Worm (Caenorhabditis elegans) whole organism, L1 larva: ENCODE results near the gene Y39A1A.20.
A peak's percentile ranks its signal among the peaks of the same experiment; 100 is the strongest.

ENCODE experiments used
- C16A3.4 ChIP-seq: fragments of 150-350 bp; optimal IDR thresholded peaks from 2 replicates; lab custom pipeline; 2014; ENCODE audit warnings: missing biosample characterization, missing genetic modification characterization
- alr-1 ChIP-seq: fragments of 200-800 bp; sonication (Bioruptor generic); optimal IDR thresholded peaks from 2 replicates; lab custom pipeline; 2018; ENCODE audit warnings: borderline replicate concordance, mild to moderate bottlenecking, missing genetic modification characterization, missing compliant biosample characterization
- ama-1 ChIP-seq: fragments of 150-350 bp; optimal IDR thresholded peaks from 2 replicates; lab custom pipeline; 2014
- blmp-1 ChIP-seq: fragments of 150-350 bp; optimal IDR thresholded peaks from 2 replicates; lab custom pipeline; 2014; ENCODE audit warnings: missing biosample characterization, missing genetic modification characterization
- ceh-82 ChIP-seq, 3 experiments: fragments of 150-350 bp in 1 of 3; sonication (generic microtip) in 2 of 3; optimal IDR thresholded peaks; 2 replicates each; lab custom pipeline; 2014 to 2017; ENCODE audit warnings: missing biosample characterization in 3 of 3, missing genetic modification characterization in 3 of 3
- dpl-1 ChIP-seq, 3 experiments: fragments of 150-350 bp in 2 of 3; sonication (generic microtip) in 1 of 3; optimal IDR thresholded peaks; 2 replicates each; lab custom pipeline; 2014 to 2017; ENCODE audit warnings: missing biosample characterization in 3 of 3, missing genetic modification characterization in 3 of 3, missing genetic modification reagents in 3 of 3
- dsc-1 ChIP-seq: sonication (generic microtip); optimal IDR thresholded peaks from 2 replicates; lab custom pipeline; 2016; ENCODE audit warnings: mild to moderate bottlenecking, missing genetic modification characterization, missing compliant biosample characterization
- efl-1 ChIP-seq, 4 experiments: fragments of 150-350 bp; optimal IDR thresholded peaks in 3 of 4; peaks in 1 of 4; 1 replicate in 1 of 4; 2 replicates in 3 of 4; lab custom pipeline; 2014; ENCODE audit warnings: missing biosample characterization in 2 of 4, missing genetic modification characterization in 2 of 4, missing genetic modification reagents in 2 of 4
- efl-3 ChIP-seq: fragments of 200-800 bp; sonication (Bioruptor generic); optimal IDR thresholded peaks from 2 replicates; lab custom pipeline; 2018; ENCODE audit warnings: mild to moderate bottlenecking, missing genetic modification characterization, missing compliant biosample characterization
- egl-27 ChIP-seq, 2 experiments: fragments of 150-350 bp in 1 of 2; sonication (generic microtip); optimal IDR thresholded peaks; 3 replicates each; lab custom pipeline; 2017 to 2018; ENCODE audit warnings: missing biosample characterization in 2 of 2, missing genetic modification characterization in 2 of 2, missing genetic modification reagents in 2 of 2
- elt-3 ChIP-seq, 6 experiments: fragments of 150-350 bp in 1 of 6; sonication (generic microtip); optimal IDR thresholded peaks; 2 replicates each; lab custom pipeline; 2017 to 2018; ENCODE audit warnings: missing biosample characterization in 6 of 6, missing genetic modification characterization in 6 of 6, inconsistent platforms in 1 of 6
- fos-1 ChIP-seq: fragments of 150-350 bp; optimal IDR thresholded peaks from 2 replicates; lab custom pipeline; 2014; ENCODE audit warnings: missing biosample characterization, missing genetic modification characterization
- grh-1 ChIP-seq: fragments of 200-800 bp; sonication (Bioruptor generic); IDR thresholded peaks from 2 replicates; pipeline ENCODE4 v1.3.6; 2022; ENCODE audit warnings: missing genetic modification reagents, missing genetic modification characterization, missing compliant biosample characterization
- jun-1 ChIP-seq: fragments of 150-350 bp; optimal IDR thresholded peaks from 2 replicates; lab custom pipeline; 2014; ENCODE audit warnings: missing biosample characterization, missing genetic modification reagents, missing genetic modification characterization
- lin-14 ChIP-seq: fragments of 200-800 bp; sonication (Bioruptor generic); optimal IDR thresholded peaks from 2 replicates; lab custom pipeline; 2018; ENCODE audit warnings: mild to moderate bottlenecking, missing genetic modification characterization, moderate library complexity, missing compliant biosample characterization
- lin-15B ChIP-seq: fragments of 150-350 bp; sonication (generic microtip); optimal IDR thresholded peaks from 3 replicates; lab custom pipeline; 2014; ENCODE audit warnings: missing biosample characterization, missing genetic modification characterization
- lin-35 ChIP-seq, 2 experiments: fragments of 150-350 bp; optimal IDR thresholded peaks; 2 replicates each; lab custom pipeline; 2014; ENCODE audit warnings: missing biosample characterization in 2 of 2, missing genetic modification characterization in 2 of 2, missing genetic modification reagents in 2 of 2
- lsy-2 ChIP-seq, 2 experiments: fragments of 150-350 bp; optimal IDR thresholded peaks; 2 replicates each; lab custom pipeline; 2014; ENCODE audit warnings: missing biosample characterization in 2 of 2, missing genetic modification characterization in 2 of 2
- mdl-1 ChIP-seq, 2 experiments: fragments of 150-350 bp; optimal IDR thresholded peaks; 2 replicates each; lab custom pipeline; 2014 to 2017; ENCODE audit warnings: missing biosample characterization in 2 of 2, missing genetic modification characterization in 2 of 2, inconsistent platforms in 1 of 2
- mep-1 ChIP-seq: fragments of 150-350 bp; optimal IDR thresholded peaks from 2 replicates; lab custom pipeline; 2014; ENCODE audit warnings: missing biosample characterization, missing genetic modification characterization
- nhr-19 ChIP-seq: fragments of 200-800 bp; sonication (Bioruptor generic); conservative IDR thresholded peaks from 2 replicates; pipeline ENCODE4 v1.3.6; 2022; ENCODE audit warnings: missing genetic modification characterization, missing compliant biosample characterization
- nhr-20 ChIP-seq: sonication (generic microtip); optimal IDR thresholded peaks from 2 replicates; lab custom pipeline; 2016; ENCODE audit warnings: mild to moderate bottlenecking, missing genetic modification characterization, missing compliant biosample characterization
- nhr-47 ChIP-seq: sonication (generic microtip); optimal IDR thresholded peaks from 2 replicates; lab custom pipeline; 2016; ENCODE audit warnings: mild to moderate bottlenecking, missing genetic modification characterization, moderate library complexity, missing compliant biosample characterization
- nhr-71 ChIP-seq: sonication (generic microtip); optimal IDR thresholded peaks from 2 replicates; lab custom pipeline; 2016; ENCODE audit warnings: mild to moderate bottlenecking, missing genetic modification characterization, moderate library complexity, missing compliant biosample characterization
- nhr-76 ChIP-seq: sonication (generic microtip); optimal IDR thresholded peaks from 2 replicates; lab custom pipeline; 2017; ENCODE audit warnings: missing biosample characterization, missing genetic modification characterization
- nhr-77 ChIP-seq: fragments of 150-350 bp; optimal IDR thresholded peaks from 2 replicates; lab custom pipeline; 2014; ENCODE audit warnings: missing biosample characterization, missing genetic modification characterization
- nhr-85 ChIP-seq: sonication (generic microtip); peaks from one replicate; lab custom pipeline; 2016; ENCODE audit warnings: missing genetic modification characterization, inconsistent platforms, missing compliant biosample characterization
- nhr-90 ChIP-seq: sonication (generic microtip); optimal IDR thresholded peaks from 2 replicates; lab custom pipeline; 2016; ENCODE audit warnings: mild to moderate bottlenecking, missing genetic modification characterization, missing compliant biosample characterization; ENCODE audit not compliant: poor library complexity
- rnt-1 ChIP-seq: sonication (generic microtip); optimal IDR thresholded peaks from 2 replicates; lab custom pipeline; 2016; ENCODE audit warnings: mild to moderate bottlenecking, missing genetic modification characterization, moderate library complexity, missing compliant biosample characterization
- snu-23 ChIP-seq: sonication (generic microtip); optimal IDR thresholded peaks from 2 replicates; lab custom pipeline; 2016; ENCODE audit warnings: missing genetic modification characterization, missing compliant biosample characterization
- sup-37 ChIP-seq: fragments of 200-800 bp; sonication (Bioruptor generic); optimal IDR thresholded peaks from 2 replicates; lab custom pipeline; 2018; ENCODE audit warnings: mild to moderate bottlenecking, missing genetic modification characterization, missing compliant biosample characterization
- swsn-7 ChIP-seq: sonication (generic microtip); optimal IDR thresholded peaks from 2 replicates; lab custom pipeline; 2016; ENCODE audit warnings: missing genetic modification characterization, missing compliant biosample characterization
- tbx-2 ChIP-seq: sonication (generic microtip); optimal IDR thresholded peaks from 2 replicates; lab custom pipeline; 2016; ENCODE audit warnings: missing genetic modification characterization, missing compliant biosample characterization
- unc-130 ChIP-seq: fragments of 150-350 bp; optimal IDR thresholded peaks from 2 replicates; lab custom pipeline; 2017; ENCODE audit warnings: missing biosample characterization, missing genetic modification characterization, inconsistent platforms
- unc-30 ChIP-seq: sonication (generic microtip); optimal IDR thresholded peaks from 2 replicates; lab custom pipeline; 2017; ENCODE audit warnings: missing biosample characterization, missing genetic modification characterization
- unc-62 ChIP-seq: fragments of 150-350 bp; optimal IDR thresholded peaks from 2 replicates; lab custom pipeline; 2014; ENCODE audit warnings: missing biosample characterization, missing genetic modification reagents, missing genetic modification characterization
- vab-15 ChIP-seq: sonication (generic microtip); optimal IDR thresholded peaks from 2 replicates; lab custom pipeline; 2017; ENCODE audit warnings: missing genotype, mild to moderate bottlenecking, missing genetic modification characterization, missing compliant biosample characterization
- xbp-1 ChIP-seq: sonication (generic microtip); optimal IDR thresholded peaks from 2 replicates; lab custom pipeline; 2016; ENCODE audit warnings: missing genetic modification characterization, missing compliant biosample characterization
- ztf-4 ChIP-seq: fragments of 150-350 bp; optimal IDR thresholded peaks from 2 replicates; lab custom pipeline; 2014; ENCODE audit warnings: missing biosample characterization, missing genetic modification characterization

Gene Y39A1A.20

ce11 chrIII:10717479-10717878 is 17.1 kb upstream of the Y39A1A.20 start:
- TF ChIP-seq nhr-47: peak; percentile 40
- peak; percentile 73 for TF ChIP-seq ama-1
- TF ChIP-seq dsc-1: no peak
- no peak for TF ChIP-seq vab-15 (tag; lab: Kevin White, UChicago)
- peak in 1 of 2 experiments; percentile 11 for TF ChIP-seq efl-1 (optimal IDR thresholded peaks at IDR 0.05; lab: Kevin White, UChicago)
- TF ChIP-seq efl-1 (GFP tag; optimal IDR thresholded peaks at IDR 0.05 in 1 of 2; lab: Kevin White, UChicago): peak in 1 of 2 experiments; percentile 93
- peak; percentile 37 for TF ChIP-seq sup-37 (GFP tag; lab: Kevin White, UChicago)
- peak; percentile 48 for TF ChIP-seq C16A3.4 (tag; lab: Kevin White, UChicago)
- peak; percentile 0 for TF ChIP-seq xbp-1 (tag; lab: Kevin White, UChicago)
- peak; percentile 92 for TF ChIP-seq nhr-85 (tag; lab: Kevin White, UChicago)
- no peak for TF ChIP-seq swsn-7 (tag; lab: Kevin White, UChicago)
- peak; percentile 78 for TF ChIP-seq nhr-71
- peak; percentile 26 to 30 for TF ChIP-seq lsy-2 (tag; optimal IDR thresholded peaks at IDR 0.05; lab: Kevin White, UChicago)
- peak; percentile 59 for TF ChIP-seq mep-1
- TF ChIP-seq nhr-76: peak; percentile 9
- peak; percentile 50 for TF ChIP-seq unc-130
- peak in 1 of 3 experiments; percentile 26 for TF ChIP-seq ceh-82 (tag; optimal IDR thresholded peaks at IDR 0.05; lab: Kevin White, UChicago)
- TF ChIP-seq elt-3 (tag; optimal IDR thresholded peaks at IDR 0.05; lab: Kevin White, UChicago): peak in 4 of 6 experiments; percentile 58 to 90 (median 76)
- TF ChIP-seq efl-3 (GFP tag; lab: Kevin White, UChicago): no peak
- TF ChIP-seq ztf-4 (tag; lab: Kevin White, UChicago): peak; percentile 72
- TF ChIP-seq jun-1: peak; percentile 22
- TF ChIP-seq unc-62: no peak
- TF ChIP-seq nhr-19 (GFP tag; lab: Robert Waterston, UW): peak; percentile 55
- peak; percentile 26 for TF ChIP-seq tbx-2 (tag; lab: Kevin White, UChicago)
- peak; percentile 32 for TF ChIP-seq rnt-1 (tag; lab: Kevin White, UChicago)
- peak in 1 of 3 experiments; percentile 38 for TF ChIP-seq dpl-1 (GFP tag; optimal IDR thresholded peaks at IDR 0.05; lab: Kevin White, UChicago)
- TF ChIP-seq lin-15B: no peak
- no peak for TF ChIP-seq alr-1
- TF ChIP-seq grh-1 (GFP tag; lab: Robert Waterston, UW): peak; percentile 35; the same call in 1 of the 2 replicates
- no peak for TF ChIP-seq fos-1 (tag; lab: Kevin White, UChicago)
- TF ChIP-seq blmp-1 (tag; lab: Kevin White, UChicago): peak; percentile 90
- TF ChIP-seq mdl-1 (tag; optimal IDR thresholded peaks at IDR 0.05; lab: Kevin White, UChicago): peak in 1 of 2 experiments; percentile 46
- TF ChIP-seq snu-23 (GFP tag; lab: Kevin White, UChicago): peak; percentile 76
- TF ChIP-seq egl-27 (tag; optimal IDR thresholded peaks at IDR 0.05; lab: Kevin White, UChicago): no peak
- no peak for TF ChIP-seq nhr-77 (tag; lab: Kevin White, UChicago)
- TF ChIP-seq unc-30 (tag; lab: Kevin White, UChicago): no peak
- TF ChIP-seq nhr-90 (tag; lab: Kevin White, UChicago): peak; percentile 67
- TF ChIP-seq lin-14 (GFP tag; lab: Kevin White, UChicago): peak; percentile 80
- peak; percentile 69 for TF ChIP-seq nhr-20 (tag; lab: Kevin White, UChicago)
- peak in 1 of 2 experiments; percentile 65 for TF ChIP-seq lin-35 (GFP tag; optimal IDR thresholded peaks at IDR 0.05; lab: Kevin White, UChicago)

DNA sequence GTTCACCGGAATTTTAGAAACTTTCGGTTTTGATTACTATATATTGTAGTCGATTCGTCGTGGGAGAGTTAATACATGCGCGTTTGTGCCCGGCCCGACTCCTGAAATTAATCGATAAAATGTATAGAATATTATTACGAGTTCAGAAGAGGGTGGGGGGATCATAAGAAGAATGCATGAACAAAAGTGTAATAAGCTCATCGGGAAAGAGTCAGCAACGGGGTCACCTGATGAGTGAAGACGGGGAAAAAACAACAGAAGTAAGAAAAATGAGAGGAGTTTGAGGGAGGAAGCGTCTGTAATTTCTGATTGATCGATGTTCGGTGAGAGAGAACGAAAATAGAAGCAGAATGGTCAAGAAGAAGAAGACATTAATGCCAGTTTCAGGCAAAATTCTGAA is 15.7 kb upstream of the Y39A1A.20 start, which contains the start of gene W09D10.4:
Gene W09D10.4, minus strand, starts transcription at position 101 of the 400 bp plus-strand sequence.
- TF ChIP-seq lin-14 (GFP tag; lab: Kevin White, UChicago): peak; percentile 52
- TF ChIP-seq grh-1 (GFP tag; lab: Robert Waterston, UW): no peak
- peak; percentile 31 for TF ChIP-seq nhr-71
- no peak for TF ChIP-seq efl-1 (optimal IDR thresholded peaks at IDR 0.05; lab: Kevin White, UChicago)
- TF ChIP-seq efl-1 (GFP tag; optimal IDR thresholded peaks at IDR 0.05 in 1 of 2; lab: Kevin White, UChicago): peak in 1 of 2 experiments; percentile 22
